Fruit fly (Drosophila melanogaster) whole organism, prepupa: Measurements from ENCODE around the gene CalpB.

ENCODE experiments used
- CG6163 ChIP-seq: fragments of 200-800 bp; sonication (Bioruptor generic); IDR thresholded peaks from 3 replicates; pipeline ENCODE4 v1.3.6; 2022; ENCODE audit warnings: missing biosample characterization, missing genetic modification characterization
- pdm3 ChIP-seq: fragments of 200-800 bp; sonication (Bioruptor generic); optimal IDR thresholded peaks from 3 replicates; lab custom pipeline; 2016; ENCODE audit warnings: missing biosample characterization, missing genetic modification characterization
- salr ChIP-seq, 2 experiments: fragments of 200-800 bp; sonication (Bioruptor generic); optimal IDR thresholded peaks; 3 replicates each; lab custom pipeline; 2016 to 2018; ENCODE audit warnings: missing biosample characterization in 2 of 2, missing genetic modification characterization in 2 of 2, mild to moderate bottlenecking in 1 of 2
- ss ChIP-seq, 2 experiments: fragments of 200-800 bp; sonication (Bioruptor generic); optimal IDR thresholded peaks; 2 replicates in 1 of 2; 3 replicates in 1 of 2; lab custom pipeline; 2017 to 2018; ENCODE audit warnings: mild to moderate bottlenecking in 2 of 2, missing biosample characterization in 2 of 2, missing genetic modification characterization in 2 of 2, moderate library complexity in 1 of 2

- TF ChIP-seq pdm3 (GFP tag; lab: Kevin White, UChicago): no peak
- no peak for TF ChIP-seq ss (GFP tag; optimal IDR thresholded peaks at IDR 0.05; lab: Kevin White, UChicago)
- TF ChIP-seq CG6163 (GFP tag; lab: Robert Waterston, UW): no peak
- TF ChIP-seq salr (GFP tag; optimal IDR thresholded peaks at IDR 0.05; lab: Kevin White, UChicago): no peak
Measured at dm6 chr3L:9859624-9860023, 28.9 kb upstream of the CalpB start, which contains the start of gene CG10809.
